Worm (Caenorhabditis elegans) whole organism, L1 larva: ENCODE measurements around the gene D1069.3.

Experiments used
- C16A3.4 ChIP-seq: fragments of 150-350 bp; optimal IDR thresholded peaks from 2 replicates; lab custom pipeline; 2014; ENCODE audit warnings: missing biosample characterization, missing genetic modification characterization
- F16B12.6 ChIP-seq: fragments of 150-350 bp; optimal IDR thresholded peaks from 2 replicates; lab custom pipeline; 2014; ENCODE audit warnings: missing biosample characterization, missing genetic modification characterization
- aly-2 ChIP-seq: fragments of 150-350 bp; optimal IDR thresholded peaks from 2 replicates; lab custom pipeline; 2014; ENCODE audit warnings: missing biosample characterization, missing genetic modification characterization
- ceh-88 ChIP-seq: fragments of 200-800 bp; sonication (Bioruptor generic); IDR thresholded peaks from 2 replicates; pipeline ENCODE4 v1.3.6; 2022; ENCODE audit warnings: missing genetic modification characterization, missing compliant biosample characterization
- efl-3 ChIP-seq: fragments of 200-800 bp; sonication (Bioruptor generic); optimal IDR thresholded peaks from 2 replicates; lab custom pipeline; 2018; ENCODE audit warnings: mild to moderate bottlenecking, missing genetic modification characterization, missing compliant biosample characterization
- egl-13 ChIP-seq: sonication (generic microtip); optimal IDR thresholded peaks from 2 replicates; lab custom pipeline; 2016; ENCODE audit warnings: missing genotype, missing genetic modification reagents, missing genetic modification characterization, missing compliant biosample characterization
- egl-27 ChIP-seq, 2 experiments: fragments of 150-350 bp in 1 of 2; sonication (generic microtip); optimal IDR thresholded peaks; 3 replicates each; lab custom pipeline; 2017 to 2018; ENCODE audit warnings: missing biosample characterization in 2 of 2, missing genetic modification characterization in 2 of 2, missing genetic modification reagents in 2 of 2
- fkh-10 ChIP-seq: sonication (generic microtip); optimal IDR thresholded peaks from 2 replicates; lab custom pipeline; 2017; ENCODE audit warnings: missing biosample characterization, missing genetic modification reagents, missing genetic modification characterization
- hlh-4 ChIP-seq: sonication (generic microtip); optimal IDR thresholded peaks from 2 replicates; lab custom pipeline; 2016; ENCODE audit warnings: mild to moderate bottlenecking, missing genetic modification characterization, missing compliant biosample characterization
- irx-1 ChIP-seq: sonication (generic microtip); optimal IDR thresholded peaks from 2 replicates; lab custom pipeline; 2016; ENCODE audit warnings: missing genetic modification characterization, missing compliant biosample characterization
- lsy-2 ChIP-seq, 2 experiments: fragments of 150-350 bp; optimal IDR thresholded peaks; 2 replicates each; lab custom pipeline; 2014; ENCODE audit warnings: missing biosample characterization in 2 of 2, missing genetic modification characterization in 2 of 2
- mef-2 ChIP-seq: fragments of 150-350 bp; optimal IDR thresholded peaks from 2 replicates; lab custom pipeline; 2014; ENCODE audit warnings: missing biosample characterization, missing genetic modification characterization
- nhr-237 ChIP-seq: fragments of 150-350 bp; optimal IDR thresholded peaks from 2 replicates; lab custom pipeline; 2014; ENCODE audit warnings: missing biosample characterization, missing genetic modification characterization
- rnt-1 ChIP-seq: sonication (generic microtip); optimal IDR thresholded peaks from 2 replicates; lab custom pipeline; 2016; ENCODE audit warnings: mild to moderate bottlenecking, missing genetic modification characterization, moderate library complexity, missing compliant biosample characterization
- swsn-7 ChIP-seq: sonication (generic microtip); optimal IDR thresholded peaks from 2 replicates; lab custom pipeline; 2016; ENCODE audit warnings: missing genetic modification characterization, missing compliant biosample characterization
- unc-98 ChIP-seq: fragments of 200-800 bp; sonication (Bioruptor generic); IDR thresholded peaks from 2 replicates; pipeline ENCODE4 v1.3.6; 2022; ENCODE audit warnings: missing genetic modification characterization, missing compliant biosample characterization
- ztf-4 ChIP-seq: fragments of 150-350 bp; optimal IDR thresholded peaks from 2 replicates; lab custom pipeline; 2014; ENCODE audit warnings: missing biosample characterization, missing genetic modification characterization

D1069.3 gene

DNA sequence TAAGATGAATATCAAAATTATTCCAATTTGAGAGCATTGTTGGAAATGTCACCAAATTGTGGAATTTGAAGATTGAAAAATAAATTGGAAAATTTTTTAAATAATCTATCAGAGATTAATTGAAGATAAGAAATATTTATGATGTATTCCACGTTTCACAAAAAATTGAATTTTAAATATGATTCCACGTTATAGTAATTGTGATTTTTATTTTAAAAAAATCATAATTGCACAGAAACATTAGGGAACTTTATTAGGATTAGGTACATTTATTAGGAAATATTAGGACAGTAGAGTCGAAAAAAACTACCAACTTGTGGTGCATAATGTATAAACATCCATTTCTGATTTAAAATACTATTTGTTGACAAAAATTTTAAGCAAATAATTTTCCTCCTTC lies 53.1 kb downstream of the D1069.3 start, which contains the start of gene B0432.11:
Gene B0432.11, minus strand, starts transcription at position 101 of the 400 bp plus-strand sequence.
- no peak for TF ChIP-seq aly-2 (tag; lab: Kevin White, UChicago)
- TF ChIP-seq F16B12.6 (tag; lab: Kevin White, UChicago) = no peak
- no peak for TF ChIP-seq C16A3.4 (tag; lab: Kevin White, UChicago)
- no peak for TF ChIP-seq irx-1
- no peak for TF ChIP-seq rnt-1
- no peak for TF ChIP-seq ceh-88 (GFP tag; lab: Robert Waterston, UW)
- no peak for TF ChIP-seq fkh-10
- no peak for TF ChIP-seq egl-27 (tag; optimal IDR thresholded peaks at IDR 0.05; lab: Kevin White, UChicago)
- TF ChIP-seq ztf-4 (tag; lab: Kevin White, UChicago) = no peak
- TF ChIP-seq hlh-4 (tag; lab: Kevin White, UChicago) = no peak
- no peak for TF ChIP-seq swsn-7 (tag; lab: Kevin White, UChicago)
- no peak for TF ChIP-seq nhr-237
- no peak for TF ChIP-seq egl-13 (tag; lab: Kevin White, UChicago)
- no peak for TF ChIP-seq mef-2
- TF ChIP-seq lsy-2 (tag; optimal IDR thresholded peaks at IDR 0.05; lab: Kevin White, UChicago) = no peak
- no peak for TF ChIP-seq unc-98 (GFP tag; lab: Robert Waterston, UW)
- no peak for TF ChIP-seq efl-3 (GFP tag; lab: Kevin White, UChicago)
